Worm (Caenorhabditis elegans) whole organism, early embryonic: ENCODE results near the gene B0303.4.

Experiments used
- B0310.2 ChIP-seq: sonication (generic microtip); optimal IDR thresholded peaks from 2 replicates; lab custom pipeline; 2016; ENCODE audit warnings: mild to moderate bottlenecking, missing genetic modification characterization, missing compliant biosample characterization
- ama-1 ChIP-seq: fragments of 150-350 bp; optimal IDR thresholded peaks from 2 replicates; lab custom pipeline; 2014
- ceh-36 ChIP-seq: sonication (generic microtip); optimal IDR thresholded peaks from 2 replicates; lab custom pipeline; 2016; ENCODE audit warnings: missing genetic modification characterization, inconsistent platforms, missing compliant biosample characterization
- flt-1 ChIP-seq: fragments of 200-800 bp; sonication (Bioruptor generic); IDR thresholded peaks from 2 replicates; pipeline ENCODE4 v1.3.6; 2022; ENCODE audit warnings: missing genetic modification characterization, missing compliant biosample characterization
- hmbx-1 ChIP-seq: sonication (generic microtip); optimal IDR thresholded peaks from 2 replicates; lab custom pipeline; 2016; ENCODE audit warnings: mild to moderate bottlenecking, missing genetic modification characterization, missing compliant biosample characterization
- pes-1 ChIP-seq: fragments of 200-800 bp; sonication (Bioruptor generic); IDR thresholded peaks from 2 replicates; pipeline ENCODE4 v1.3.6; 2022; ENCODE audit warnings: missing genetic modification reagents, missing genetic modification characterization, missing compliant biosample characterization
- scrt-1 ChIP-seq: fragments of 200-800 bp; sonication (Bioruptor generic); IDR thresholded peaks from 2 replicates; pipeline ENCODE4 v1.3.6; 2022; ENCODE audit warnings: missing genetic modification characterization, missing compliant biosample characterization
- tra-4 ChIP-seq: sonication (generic microtip); optimal IDR thresholded peaks from 2 replicates; lab custom pipeline; 2017; ENCODE audit warnings: missing genetic modification characterization, missing compliant biosample characterization

- TF ChIP-seq flt-1 (GFP tag; lab: Robert Waterston, UW) (no peak), ama-1 (lab: Kevin White, UChicago) (no peak), scrt-1 (GFP tag; lab: Robert Waterston, UW) (no peak), tra-4 (tag; lab: Kevin White, UChicago) (no peak), ceh-36 (tag; lab: Kevin White, UChicago) (no peak), B0310.2 (tag; lab: Kevin White, UChicago) (no peak), pes-1 (no peak), hmbx-1 (tag; lab: Kevin White, UChicago) (no peak)
Measured at ce11 chrIII:8717231-8717694, 27.6 kb downstream of the B0303.4 start, which contains the start of gene mrpl-11.
